Worm (Caenorhabditis elegans) whole organism, L2 larva: ENCODE measurements around the gene srgp-1.

Experiments used
- C34F6.9 ChIP-seq: fragments of 150-350 bp; optimal IDR thresholded peaks from 2 replicates; lab custom pipeline; 2014; ENCODE audit warnings: missing biosample characterization, missing genetic modification characterization
- F13H6.1 ChIP-seq: sonication (generic microtip); optimal IDR thresholded peaks from 2 replicates; lab custom pipeline; 2016; ENCODE audit warnings: missing genetic modification characterization, missing compliant biosample characterization
- R02D3.7 ChIP-seq: fragments of 150-350 bp; optimal IDR thresholded peaks from 2 replicates; lab custom pipeline; 2014; ENCODE audit warnings: missing biosample characterization, missing genetic modification characterization
- Y55F3AM.14 ChIP-seq: fragments of 200-800 bp; sonication (Bioruptor generic); optimal IDR thresholded peaks from 2 replicates; lab custom pipeline; 2018; ENCODE audit warnings: mild to moderate bottlenecking, missing genetic modification characterization, missing compliant biosample characterization
- aly-2 ChIP-seq: fragments of 150-350 bp; optimal IDR thresholded peaks from 2 replicates; lab custom pipeline; 2014; ENCODE audit warnings: missing biosample characterization, missing genetic modification characterization
- ama-1 ChIP-seq: fragments of 150-350 bp; optimal IDR thresholded peaks from 2 replicates; lab custom pipeline; 2018; ENCODE audit warnings: inconsistent platforms
- blmp-1 ChIP-seq: sonication (generic microtip); optimal IDR thresholded peaks from 2 replicates; lab custom pipeline; 2017; ENCODE audit warnings: missing genetic modification characterization, mild to moderate bottlenecking, missing compliant biosample characterization, antibody characterized with exemption, moderate library complexity; ENCODE audit not compliant: insufficient read depth
- ceh-16 ChIP-seq: fragments of 150-350 bp; optimal IDR thresholded peaks from 2 replicates; lab custom pipeline; 2014; ENCODE audit warnings: missing biosample characterization, missing genetic modification characterization
- ceh-82 ChIP-seq: fragments of 150-350 bp; optimal IDR thresholded peaks from 2 replicates; lab custom pipeline; 2014; ENCODE audit warnings: missing biosample characterization, missing genetic modification characterization
- crh-2 ChIP-seq: sonication (generic microtip); optimal IDR thresholded peaks from 2 replicates; lab custom pipeline; 2017; ENCODE audit warnings: missing biosample characterization, missing genetic modification characterization
- dmd-4 ChIP-seq: sonication (generic microtip); optimal IDR thresholded peaks from 2 replicates; lab custom pipeline; 2017; ENCODE audit warnings: missing biosample characterization, missing genetic modification characterization
- egl-27 ChIP-seq: sonication (generic microtip); optimal IDR thresholded peaks from 3 replicates; lab custom pipeline; 2017; ENCODE audit warnings: missing biosample characterization, missing genetic modification reagents, missing genetic modification characterization
- elt-1 ChIP-seq: fragments of 150-350 bp; optimal IDR thresholded peaks from 2 replicates; lab custom pipeline; 2014; ENCODE audit warnings: missing biosample characterization, missing genetic modification characterization
- elt-3 ChIP-seq: sonication (generic microtip); optimal IDR thresholded peaks from 2 replicates; lab custom pipeline; 2017; ENCODE audit warnings: missing biosample characterization, missing genetic modification characterization
- fos-1 ChIP-seq: fragments of 150-350 bp; optimal IDR thresholded peaks from 2 replicates; lab custom pipeline; 2014; ENCODE audit warnings: missing biosample characterization, missing genetic modification characterization
- gmeb-1 ChIP-seq: fragments of 150-350 bp; optimal IDR thresholded peaks from 2 replicates; lab custom pipeline; 2014; ENCODE audit warnings: missing biosample characterization, missing genetic modification characterization
- lin-11 ChIP-seq: fragments of 150-350 bp; sonication (generic microtip); optimal IDR thresholded peaks from 2 replicates; lab custom pipeline; 2014; ENCODE audit warnings: missing biosample characterization, missing genetic modification characterization, inconsistent platforms, mixed read lengths
- lin-13 ChIP-seq: fragments of 150-350 bp; optimal IDR thresholded peaks from 2 replicates; lab custom pipeline; 2014; ENCODE audit warnings: missing biosample characterization, missing genetic modification reagents, missing genetic modification characterization
- lin-39 ChIP-seq: fragments of 150-350 bp; optimal IDR thresholded peaks from 2 replicates; lab custom pipeline; 2014; ENCODE audit warnings: missing biosample characterization, missing genetic modification reagents, missing genetic modification characterization
- lsy-2 ChIP-seq, 2 experiments: fragments of 150-350 bp in 1 of 2; sonication (generic microtip) in 1 of 2; optimal IDR thresholded peaks; 2 replicates each; lab custom pipeline; 2014 to 2017; ENCODE audit warnings: missing biosample characterization in 2 of 2, missing genetic modification characterization in 2 of 2
- mab-5 ChIP-seq: fragments of 150-350 bp; optimal IDR thresholded peaks from 2 replicates; lab custom pipeline; 2014; ENCODE audit warnings: missing biosample characterization, missing genetic modification characterization
- mbf-1 ChIP-seq: sonication (generic microtip); optimal IDR thresholded peaks from 2 replicates; lab custom pipeline; 2017; ENCODE audit warnings: missing biosample characterization, missing genetic modification characterization
- mdl-1 ChIP-seq, 2 experiments: fragments of 150-350 bp in 1 of 2; sonication (generic microtip) in 1 of 2; optimal IDR thresholded peaks; 2 replicates each; lab custom pipeline; 2017; ENCODE audit warnings: missing biosample characterization in 2 of 2, missing genetic modification characterization in 2 of 2
- nhr-10 ChIP-seq: sonication (generic microtip); optimal IDR thresholded peaks from 2 replicates; lab custom pipeline; 2017; ENCODE audit warnings: missing biosample characterization, missing genetic modification characterization
- nhr-11 ChIP-seq: fragments of 150-350 bp; optimal IDR thresholded peaks from 2 replicates; lab custom pipeline; 2014; ENCODE audit warnings: missing biosample characterization, missing genetic modification characterization
- nhr-12 ChIP-seq: fragments of 150-350 bp; optimal IDR thresholded peaks from 2 replicates; lab custom pipeline; 2014; ENCODE audit warnings: missing biosample characterization, missing genetic modification characterization
- nhr-129 ChIP-seq: fragments of 150-350 bp; optimal IDR thresholded peaks from 2 replicates; lab custom pipeline; 2014; ENCODE audit warnings: missing biosample characterization, missing genetic modification characterization
- nhr-237 ChIP-seq: fragments of 150-350 bp; optimal IDR thresholded peaks from 2 replicates; lab custom pipeline; 2014; ENCODE audit warnings: missing biosample characterization, missing genetic modification characterization
- nhr-6 ChIP-seq: fragments of 150-350 bp; optimal IDR thresholded peaks from 2 replicates; lab custom pipeline; 2014; ENCODE audit warnings: missing biosample characterization, missing genetic modification characterization
- nhr-77 ChIP-seq: fragments of 150-350 bp; optimal IDR thresholded peaks from 2 replicates; lab custom pipeline; 2014; ENCODE audit warnings: missing biosample characterization, missing genetic modification characterization
- peb-1 ChIP-seq: fragments of 150-350 bp; optimal IDR thresholded peaks from 2 replicates; lab custom pipeline; 2014; ENCODE audit warnings: missing biosample characterization, missing genetic modification characterization
- sem-4 ChIP-seq: fragments of 150-350 bp; optimal IDR thresholded peaks from 2 replicates; lab custom pipeline; 2014; ENCODE audit warnings: missing biosample characterization, missing genetic modification reagents, missing genetic modification characterization
- skn-1 ChIP-seq: sonication (generic microtip); optimal IDR thresholded peaks from 2 replicates; lab custom pipeline; 2017; ENCODE audit warnings: missing biosample characterization, missing genetic modification characterization
- sma-3 ChIP-seq: sonication (generic microtip); optimal IDR thresholded peaks from 2 replicates; lab custom pipeline; 2016; ENCODE audit warnings: missing genetic modification reagents, missing genetic modification characterization, missing compliant biosample characterization
- sma-9 ChIP-seq, 2 experiments: fragments of 150-350 bp in 1 of 2; sonication (generic microtip) in 1 of 2; optimal IDR thresholded peaks; 2 replicates each; lab custom pipeline; 2014 to 2016; ENCODE audit warnings: missing genetic modification characterization in 2 of 2, mild to moderate bottlenecking in 1 of 2, missing biosample characterization in 1 of 2, missing compliant biosample characterization in 1 of 2, missing genetic modification reagents in 1 of 2, moderate library complexity in 1 of 2
- snpc-4 ChIP-seq: fragments of 150-350 bp; optimal IDR thresholded peaks from 2 replicates; lab custom pipeline; 2014; ENCODE audit warnings: missing biosample characterization, missing genetic modification characterization
- unc-39 ChIP-seq: fragments of 150-350 bp; optimal IDR thresholded peaks from 2 replicates; lab custom pipeline; 2014; ENCODE audit warnings: missing biosample characterization, missing genetic modification characterization
- unc-55 ChIP-seq: fragments of 150-350 bp; sonication (generic microtip); optimal IDR thresholded peaks from 3 replicates; lab custom pipeline; 2014; ENCODE audit warnings: missing biosample characterization, missing genetic modification reagents, missing genetic modification characterization
- unc-62 ChIP-seq: fragments of 150-350 bp; optimal IDR thresholded peaks from 2 replicates; lab custom pipeline; 2014; ENCODE audit warnings: missing biosample characterization, missing genetic modification reagents, missing genetic modification characterization
- zag-1 ChIP-seq: fragments of 150-350 bp; optimal IDR thresholded peaks from 2 replicates; lab custom pipeline; 2014; ENCODE audit warnings: missing biosample characterization, missing genetic modification characterization
- ztf-11 ChIP-seq: sonication (generic microtip); optimal IDR thresholded peaks from 2 replicates; lab custom pipeline; 2017; ENCODE audit warnings: missing biosample characterization, missing genetic modification characterization
- ztf-4 ChIP-seq: fragments of 150-350 bp; optimal IDR thresholded peaks from 2 replicates; lab custom pipeline; 2014; ENCODE audit warnings: missing biosample characterization, missing genetic modification characterization

Gene srgp-1

DNA sequence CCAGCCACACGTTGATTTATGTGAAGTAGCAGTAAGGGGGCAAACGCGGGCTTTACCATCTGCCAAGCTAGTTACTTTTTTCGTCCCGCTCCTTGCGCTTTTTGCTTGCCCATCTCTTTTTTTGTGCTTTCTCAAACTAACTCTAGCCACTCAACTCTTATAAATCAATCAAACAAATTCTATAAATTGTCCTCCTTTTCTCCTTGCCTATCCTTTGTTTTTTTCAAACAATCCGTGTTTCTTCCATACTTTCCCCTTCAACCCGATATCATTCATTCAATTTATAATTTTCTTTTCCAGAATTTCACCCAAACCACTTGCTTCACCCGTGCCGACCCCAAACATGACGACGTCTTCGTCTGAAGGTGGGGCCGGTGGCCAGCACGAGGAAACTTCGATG lies at the start of gene srgp-1:
Gene srgp-1 (plus strand): TSS at position 301 of the 400 bp plus-strand sequence.
- no peak for TF ChIP-seq crh-2 (tag; lab: Kevin White, UChicago)
- no peak for TF ChIP-seq sma-3 (GFP tag; lab: Kevin White, UChicago)
- no peak for TF ChIP-seq sma-9 (GFP tag; optimal IDR thresholded peaks at IDR 0.05; lab: Kevin White, UChicago)
- no peak for TF ChIP-seq sma-9 (tag; optimal IDR thresholded peaks at IDR 0.05; lab: Kevin White, UChicago)

ce11 chrIV:11520960-11521359 lies 49.3 kb upstream of the srgp-1 start, which contains the start of the genes M04B2.4 and gfl-1:
Gene M04B2.4, minus strand, starts transcription at chrIV:11521031.
Gene gfl-1, plus strand, starts transcription at chrIV:11521290.
- no peak for TF ChIP-seq elt-3
- TF ChIP-seq crh-2 (tag; lab: Kevin White, UChicago) = peak; percentile 50
- no peak for TF ChIP-seq zag-1 (tag; lab: Kevin White, UChicago)
- no peak for TF ChIP-seq elt-1
- peak; percentile 91 for TF ChIP-seq R02D3.7 (tag; lab: Kevin White, UChicago)
- TF ChIP-seq dmd-4 (tag; lab: Kevin White, UChicago) = no peak
- TF ChIP-seq sem-4 (tag; lab: Kevin White, UChicago) = no peak
- peak; percentile 6 for TF ChIP-seq nhr-129
- no peak for TF ChIP-seq peb-1 (tag; lab: Kevin White, UChicago)
- peak; percentile 74 for TF ChIP-seq C34F6.9 (tag; lab: Kevin White, UChicago)
- no peak for TF ChIP-seq nhr-12 (tag; lab: Kevin White, UChicago)
- TF ChIP-seq blmp-1 (tag; lab: Kevin White, UChicago) = no peak
- TF ChIP-seq sma-3 (GFP tag; lab: Kevin White, UChicago) = peak; percentile 3
- TF ChIP-seq ztf-4 (tag; lab: Kevin White, UChicago) = no peak
- TF ChIP-seq snpc-4 (tag; lab: Kevin White, UChicago) = no peak
- TF ChIP-seq fos-1 (tag; lab: Kevin White, UChicago) = no peak
- TF ChIP-seq skn-1 (tag; lab: Kevin White, UChicago) = no peak
- no peak for TF ChIP-seq nhr-11 (tag; lab: Kevin White, UChicago)
- no peak for TF ChIP-seq mbf-1 (tag; lab: Kevin White, UChicago)
- TF ChIP-seq ztf-11 (tag; lab: Kevin White, UChicago) = no peak
- TF ChIP-seq ama-1 (lab: Kevin White, UChicago) = no peak
- TF ChIP-seq aly-2 (tag; lab: Kevin White, UChicago) = no peak
- no peak for TF ChIP-seq nhr-77
- no peak for TF ChIP-seq unc-39 (tag; lab: Kevin White, UChicago)
- TF ChIP-seq Y55F3AM.14 = no peak
- TF ChIP-seq lin-13 (GFP tag; lab: Kevin White, UChicago) = peak; percentile 26
- TF ChIP-seq nhr-6 (tag; lab: Kevin White, UChicago) = no peak
- TF ChIP-seq nhr-237 (tag; lab: Kevin White, UChicago) = no peak
- TF ChIP-seq egl-27 (tag; lab: Kevin White, UChicago) = no peak
- TF ChIP-seq ceh-82 (tag; lab: Kevin White, UChicago) = no peak
- TF ChIP-seq mab-5 (tag; lab: Kevin White, UChicago) = no peak
- no peak for TF ChIP-seq lin-39 (tag; lab: Kevin White, UChicago)
- TF ChIP-seq ceh-16 = no peak
- peak; percentile 0 for TF ChIP-seq sma-9 (GFP tag; optimal IDR thresholded peaks at IDR 0.05; lab: Kevin White, UChicago)
- TF ChIP-seq sma-9 (tag; optimal IDR thresholded peaks at IDR 0.05; lab: Kevin White, UChicago) = no peak
- TF ChIP-seq lsy-2 (tag; optimal IDR thresholded peaks at IDR 0.05; lab: Kevin White, UChicago) = peak in 1 of 2 experiments; percentile 67
- no peak for TF ChIP-seq mdl-1 (tag; optimal IDR thresholded peaks at IDR 0.05; lab: Kevin White, UChicago)
- TF ChIP-seq F13H6.1 (tag; lab: Kevin White, UChicago) = no peak
- no peak for TF ChIP-seq lin-11 (tag; lab: Kevin White, UChicago)
- peak; percentile 61 for TF ChIP-seq unc-55 (GFP tag; lab: Kevin White, UChicago)
- TF ChIP-seq nhr-10 (tag; lab: Kevin White, UChicago) = no peak
- TF ChIP-seq unc-62 (GFP tag; lab: Kevin White, UChicago) = no peak
- TF ChIP-seq gmeb-1 (tag; lab: Kevin White, UChicago) = peak; percentile 59
